Fruit fly (Drosophila melanogaster) whole organism, embryonic: Measurements from ENCODE around the gene CG1764.

Experiments used
- BEAF-32 ChIP-seq: fragments of 200-800 bp; sonication (Bioruptor generic); optimal IDR thresholded peaks from 3 replicates; lab custom pipeline; 2017; ENCODE audit warnings: missing biosample characterization, missing genetic modification characterization, mild to moderate bottlenecking, moderate library complexity, missing genetic modification reagents
- CG10147 ChIP-seq: fragments of 200-800 bp; sonication (Bioruptor generic); optimal IDR thresholded peaks from 2 replicates; lab custom pipeline; 2019; ENCODE audit warnings: missing biosample characterization, mild to moderate bottlenecking, missing genetic modification characterization, moderate library complexity
- CG11504 ChIP-seq: fragments of 200-800 bp; sonication (Bioruptor generic); optimal IDR thresholded peaks from 3 replicates; lab custom pipeline; 2019; ENCODE audit warnings: missing biosample characterization, mild to moderate bottlenecking, missing genetic modification characterization, moderate library complexity
- CG12104 ChIP-seq: fragments of 200-800 bp; sonication (Bioruptor generic); optimal IDR thresholded peaks from 3 replicates; lab custom pipeline; 2016; ENCODE audit warnings: missing biosample characterization, missing genetic modification characterization
- CG13287 ChIP-seq: fragments of 200-800 bp; sonication (Bioruptor generic); IDR thresholded peaks from 2 replicates; pipeline ENCODE4 v1.3.6; 2022; ENCODE audit warnings: missing biosample characterization, missing genetic modification characterization; ENCODE audit not compliant: partially characterized antibody
- CG13424 ChIP-seq: fragments of 200-800 bp; sonication (Bioruptor generic); optimal IDR thresholded peaks from 2 replicates; lab custom pipeline; 2019; ENCODE audit warnings: missing biosample characterization, mild to moderate bottlenecking, missing genetic modification characterization, moderate library complexity
- CG14710 ChIP-seq: fragments of 200-800 bp; sonication (Bioruptor generic); optimal IDR thresholded peaks from 3 replicates; lab custom pipeline; 2019; ENCODE audit warnings: missing biosample characterization, mild to moderate bottlenecking, missing genetic modification characterization, moderate library complexity
- CG17361 ChIP-seq: fragments of 200-800 bp; sonication (Bioruptor generic); IDR thresholded peaks from 3 replicates; pipeline ENCODE4 v1.3.6; 2022; ENCODE audit warnings: missing biosample characterization, missing genetic modification characterization
- CG18262 ChIP-seq: fragments of 200-800 bp; optimal IDR thresholded peaks from 3 replicates; lab custom pipeline; 2019; ENCODE audit warnings: missing biosample characterization, mild to moderate bottlenecking, missing genetic modification characterization, moderate library complexity
- CG18619 ChIP-seq: fragments of 200-800 bp; sonication (Bioruptor generic); optimal IDR thresholded peaks from 3 replicates; lab custom pipeline; 2017; ENCODE audit warnings: missing biosample characterization, mild to moderate bottlenecking, missing genetic modification characterization
- CG2678 ChIP-seq: fragments of 200-800 bp; sonication (Bioruptor generic); optimal IDR thresholded peaks from 3 replicates; lab custom pipeline; 2019; ENCODE audit warnings: missing biosample characterization, mild to moderate bottlenecking, missing genetic modification characterization, moderate library complexity
- CG32532 ChIP-seq: fragments of 200-800 bp; sonication (Bioruptor generic); IDR thresholded peaks from 2 replicates; pipeline ENCODE4 v1.3.6; 2022; ENCODE audit warnings: missing biosample characterization, missing genetic modification characterization
- CG3281 ChIP-seq: fragments of 200-800 bp; sonication (Bioruptor generic); optimal IDR thresholded peaks from 3 replicates; lab custom pipeline; 2017; ENCODE audit warnings: missing biosample characterization, mild to moderate bottlenecking, missing genetic modification characterization
- CG34376 ChIP-seq: fragments of 200-800 bp; sonication (Bioruptor generic); optimal IDR thresholded peaks from 2 replicates; lab custom pipeline; 2018; ENCODE audit warnings: missing biosample characterization, mild to moderate bottlenecking, missing genetic modification characterization
- CG6689 ChIP-seq: fragments of 200-800 bp; sonication (Bioruptor generic); IDR thresholded peaks from 2 replicates; pipeline ENCODE4 v1.3.6; 2022; ENCODE audit warnings: missing biosample characterization, missing genetic modification characterization
- CG6854 ChIP-seq: fragments of 200-800 bp; sonication (Bioruptor generic); optimal IDR thresholded peaks from 3 replicates; lab custom pipeline; 2017; ENCODE audit warnings: missing biosample characterization, mild to moderate bottlenecking, missing genetic modification characterization
- CG8281 ChIP-seq: fragments of 200-800 bp; sonication (Bioruptor generic); optimal IDR thresholded peaks from 2 replicates; lab custom pipeline; 2018; ENCODE audit warnings: missing biosample characterization, mild to moderate bottlenecking, missing genetic modification characterization, moderate library complexity
- CG8290 ChIP-seq, 3 experiments: fragments of 200-800 bp; sonication (Bioruptor generic); optimal IDR thresholded peaks; 2 replicates each; lab custom pipeline; 2016 to 2019; ENCODE audit warnings: missing biosample characterization in 3 of 3, missing genetic modification characterization in 3 of 3, mild to moderate bottlenecking in 2 of 3, moderate library complexity in 1 of 3
- CG9727 ChIP-seq: fragments of 200-800 bp; sonication (Bioruptor generic); optimal IDR thresholded peaks from 3 replicates; lab custom pipeline; 2017; ENCODE audit warnings: missing biosample characterization, mild to moderate bottlenecking, missing genetic modification characterization
- CG9817 ChIP-seq: fragments of 200-800 bp; sonication (Bioruptor generic); optimal IDR thresholded peaks from 2 replicates; lab custom pipeline; 2018; ENCODE audit warnings: missing biosample characterization, mild to moderate bottlenecking, missing genetic modification characterization, moderate library complexity
- CoRest ChIP-seq: fragments of 200-800 bp; sonication (Bioruptor generic); optimal IDR thresholded peaks from 3 replicates; lab custom pipeline; 2018; ENCODE audit warnings: missing biosample characterization, mild to moderate bottlenecking, missing genetic modification characterization, moderate library complexity
- Dek ChIP-seq: fragments of 200-800 bp; sonication (Bioruptor generic); optimal IDR thresholded peaks from 3 replicates; lab custom pipeline; 2019; ENCODE audit warnings: missing biosample characterization, mild to moderate bottlenecking, missing genetic modification characterization, moderate library complexity
- Dip2 ChIP-seq: fragments of 200-800 bp; sonication (Bioruptor generic); IDR thresholded peaks from 2 replicates; pipeline ENCODE4 v1.3.6; 2022; ENCODE audit warnings: missing biosample characterization, missing genetic modification characterization
- Eip74EF ChIP-seq, 2 experiments: fragments of 200-800 bp in 1 of 2; fragments of >200 bp in 1 of 2; sonication (Bioruptor generic) in 1 of 2; optimal IDR thresholded peaks; 2 replicates each; lab custom pipeline; 2017 to 2019; ENCODE audit warnings: missing biosample characterization in 2 of 2, missing genetic modification characterization in 2 of 2, mild to moderate bottlenecking in 1 of 2, moderate library complexity in 1 of 2
- Ets65A ChIP-seq: fragments of 200-800 bp; sonication (Bioruptor generic); peaks from one replicate; lab custom pipeline; 2016; ENCODE audit warnings: missing biosample characterization, missing genetic modification characterization
- Hmr ChIP-seq: fragments of 200-800 bp; sonication (Bioruptor generic); optimal IDR thresholded peaks from 3 replicates; lab custom pipeline; 2017; ENCODE audit warnings: mild to moderate bottlenecking, missing biosample characterization, missing genetic modification reagents, missing genetic modification characterization
- Hsf ChIP-seq: fragments of 200-800 bp; sonication (Bioruptor generic); optimal IDR thresholded peaks from 3 replicates; lab custom pipeline; 2016; ENCODE audit warnings: missing biosample characterization, missing genetic modification characterization
- Meics ChIP-seq: fragments of 200-800 bp; sonication (Bioruptor generic); optimal IDR thresholded peaks from 2 replicates; lab custom pipeline; 2017; ENCODE audit warnings: missing biosample characterization, mild to moderate bottlenecking, missing genetic modification characterization
- Mrtf ChIP-seq: fragments of 200-800 bp; sonication (Bioruptor generic); IDR thresholded peaks from 3 replicates; pipeline ENCODE4 v1.3.6; 2022; ENCODE audit warnings: missing biosample characterization, missing genetic modification characterization
- PHDP ChIP-seq: fragments of 200-800 bp; sonication (Bioruptor generic); optimal IDR thresholded peaks from 3 replicates; lab custom pipeline; 2018; ENCODE audit warnings: missing biosample characterization, mild to moderate bottlenecking, missing genetic modification characterization, moderate library complexity
- Sox100B ChIP-seq: fragments of 200-800 bp; sonication (Bioruptor generic); optimal IDR thresholded peaks from 3 replicates; lab custom pipeline; 2018; ENCODE audit warnings: missing biosample characterization, mild to moderate bottlenecking, missing genetic modification characterization
- Ssrp ChIP-seq: fragments of 200-800 bp; sonication (Bioruptor generic); optimal IDR thresholded peaks from 2 replicates; lab custom pipeline; 2018; ENCODE audit warnings: missing biosample characterization, mild to moderate bottlenecking, missing genetic modification characterization, moderate library complexity
- Trl ChIP-seq, 3 experiments: fragments of >200 bp in 2 of 3; fragments of 200-800 bp in 1 of 3; sonication (Bioruptor generic) in 1 of 3; optimal IDR thresholded peaks; 2 replicates in 1 of 3; 3 replicates in 2 of 3; lab custom pipeline; 2016 to 2017; ENCODE audit warnings: missing biosample characterization in 1 of 3, missing genetic modification characterization in 1 of 3
- Vsx1 ChIP-seq: fragments of 200-800 bp; sonication (Bioruptor generic); optimal IDR thresholded peaks from 2 replicates; lab custom pipeline; 2017; ENCODE audit warnings: missing biosample characterization, mild to moderate bottlenecking, missing genetic modification characterization, missing genetic modification reagents
- Xrp1 ChIP-seq: fragments of 200-800 bp; sonication (Bioruptor generic); IDR thresholded peaks from 2 replicates; pipeline ENCODE4 v1.3.6; 2022; ENCODE audit warnings: missing biosample characterization, missing genetic modification characterization
- amos ChIP-seq: fragments of 200-800 bp; sonication (Bioruptor generic); IDR thresholded peaks from 2 replicates; pipeline ENCODE4 v1.3.6; 2022; ENCODE audit warnings: missing biosample characterization, missing genetic modification characterization; ENCODE audit not compliant: partially characterized antibody
- crc ChIP-seq: fragments of 200-800 bp; sonication (Bioruptor generic); optimal IDR thresholded peaks from 2 replicates; lab custom pipeline; 2016; ENCODE audit warnings: missing biosample characterization, missing genetic modification characterization
- dmrt99B ChIP-seq: fragments of 200-800 bp; sonication (Bioruptor generic); optimal IDR thresholded peaks from 2 replicates; lab custom pipeline; 2018; ENCODE audit warnings: missing biosample characterization, mild to moderate bottlenecking, missing genetic modification characterization, moderate library complexity
- dpn ChIP-seq, 2 experiments: fragments of 200-800 bp; sonication (Bioruptor generic); optimal IDR thresholded peaks; 3 replicates each; lab custom pipeline; 2016; ENCODE audit warnings: missing biosample characterization in 2 of 2, missing genetic modification characterization in 2 of 2
- jumu ChIP-seq: fragments of 200-800 bp; sonication (Bioruptor generic); optimal IDR thresholded peaks from 3 replicates; lab custom pipeline; 2016; ENCODE audit warnings: missing biosample characterization, missing genetic modification characterization
- mam ChIP-seq: fragments of 200-800 bp; sonication (Bioruptor generic); optimal IDR thresholded peaks from 3 replicates; lab custom pipeline; 2016; ENCODE audit warnings: missing biosample characterization, missing genetic modification characterization
- nom ChIP-seq: fragments of 200-800 bp; sonication (Bioruptor generic); optimal IDR thresholded peaks from 2 replicates; lab custom pipeline; 2017; ENCODE audit warnings: missing biosample characterization, missing genetic modification characterization, mild to moderate bottlenecking, moderate library complexity, missing genetic modification reagents
- odd ChIP-seq: fragments of 200-800 bp; sonication (Bioruptor generic); optimal IDR thresholded peaks from 2 replicates; lab custom pipeline; 2017; ENCODE audit warnings: missing biosample characterization, mild to moderate bottlenecking, missing genetic modification characterization
- pho ChIP-seq: fragments of 200-800 bp; sonication (Bioruptor generic); optimal IDR thresholded peaks from 2 replicates; lab custom pipeline; 2016; ENCODE audit warnings: missing biosample characterization, missing genetic modification characterization
- prd ChIP-seq, 3 experiments: fragments of >200 bp in 2 of 3; fragments of 200-800 bp in 1 of 3; sonication (Bioruptor generic) in 1 of 3; optimal IDR thresholded peaks in 2 of 3; IDR thresholded peaks in 1 of 3; 2 replicates in 2 of 3; 3 replicates in 1 of 3; pipeline versions ENCODE4 v1.3.6 to Lab custom; 2017 to 2022; ENCODE audit warnings: missing biosample characterization in 1 of 3, missing genetic modification characterization in 1 of 3
- sob ChIP-seq: fragments of 200-800 bp; sonication (Bioruptor generic); IDR thresholded peaks from 2 replicates; pipeline ENCODE4 v1.3.6; 2022; ENCODE audit warnings: missing biosample characterization, missing genetic modification characterization

The CG1764 gene

DNA sequence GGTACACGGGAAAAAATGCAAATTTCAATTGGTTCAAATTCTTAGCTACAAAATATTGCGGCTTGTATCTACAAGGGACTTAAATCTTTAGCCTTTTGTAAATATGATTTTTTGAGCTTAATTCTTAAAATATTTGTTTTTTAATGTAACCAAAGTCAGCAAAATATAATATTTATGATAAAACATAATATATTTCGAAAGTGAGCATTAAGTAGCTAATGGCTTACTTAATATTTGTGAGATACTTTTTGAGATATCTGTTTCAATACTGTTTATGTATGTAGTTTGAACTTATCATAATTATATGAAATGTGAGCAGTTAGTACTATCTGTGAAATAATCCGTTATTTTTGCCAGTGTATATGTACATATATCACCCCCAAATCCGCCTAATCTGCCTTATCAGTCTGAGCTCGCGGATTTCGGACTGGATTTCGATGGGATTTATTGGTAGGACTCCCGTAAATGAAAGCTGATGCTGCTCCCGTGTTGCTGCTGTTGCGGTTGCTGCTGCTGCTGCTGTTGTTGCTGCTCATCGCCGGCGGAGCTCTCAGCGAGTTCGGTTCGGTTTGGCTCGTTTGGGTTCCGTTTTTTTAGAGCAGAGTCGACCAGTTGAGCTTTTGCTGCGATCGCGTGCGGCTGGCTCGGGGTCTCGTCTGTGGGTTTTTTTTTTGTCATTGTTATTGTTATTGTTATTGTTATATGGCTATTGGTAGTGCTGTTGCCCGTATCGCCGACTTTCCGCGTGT lies 18.7 kb upstream of the CG1764 start (continued):
- no peak for TF ChIP-seq Mrtf
- TF ChIP-seq CoRest (tag; lab: Kevin White, UChicago), result peak; percentile 66
- no peak for TF ChIP-seq Xrp1
- TF ChIP-seq Ssrp (tag; lab: Kevin White, UChicago), result peak; percentile 17
- TF ChIP-seq nom (GFP tag; lab: Kevin White, UChicago), result peak; percentile 35
- peak; percentile 63 for TF ChIP-seq Hmr (GFP tag; lab: Kevin White, UChicago)
- 0 out of 2 replicates have a peak, but pooled peaks have one; percentile 26 for TF ChIP-seq CG6689 (GFP tag; lab: Robert Waterston, UW)
- peak; percentile 49 for TF ChIP-seq PHDP (tag; lab: Kevin White, UChicago)
- TF ChIP-seq Hsf (GFP tag; lab: Kevin White, UChicago), result no peak
- peak; percentile 48 for TF ChIP-seq CG18262 (tag; lab: Kevin White, UChicago)
- no peak for TF ChIP-seq CG8281
- peak; percentile 70 for TF ChIP-seq CG2678 (tag; lab: Kevin White, UChicago)
- peak; percentile 51; the same call in 1 of the 2 replicates for TF ChIP-seq CG32532 (GFP tag; lab: Robert Waterston, UW)
- peak; percentile 49 for TF ChIP-seq Dek (tag; lab: Kevin White, UChicago)
- TF ChIP-seq CG34376 (GFP tag; lab: Kevin White, UChicago), result peak; percentile 39
- TF ChIP-seq sob (GFP tag; lab: Robert Waterston, UW), result peak; percentile 40; the same call in 1 of the 2 replicates
- peak; percentile 33; the same call in 1 of the 2 replicates for TF ChIP-seq CG13287 (GFP tag; lab: Robert Waterston, UW)
- peak; percentile 56 for TF ChIP-seq dmrt99B
- TF ChIP-seq Meics, result peak; percentile 54
- peak; percentile 36 for TF ChIP-seq CG12104 (GFP tag; lab: Kevin White, UChicago)
- peak; percentile 25 for TF ChIP-seq CG9817 (tag; lab: Kevin White, UChicago)
- TF ChIP-seq mam (GFP tag; lab: Kevin White, UChicago), result peak; percentile 33
- no peak for TF ChIP-seq CG8290 (GFP tag; optimal IDR thresholded peaks at IDR 0.05; lab: Kevin White, UChicago)
- TF ChIP-seq CG8290 (tag; optimal IDR thresholded peaks at IDR 0.05; lab: Kevin White, UChicago), result peak in 1 of 2 experiments; percentile 12
- TF ChIP-seq Sox100B (GFP tag; lab: Kevin White, UChicago), result peak; percentile 43
- no peak for TF ChIP-seq BEAF-32 (GFP tag; lab: Kevin White, UChicago)
- peak; percentile 28 for TF ChIP-seq CG10147
- no peak for TF ChIP-seq prd (optimal IDR thresholded peaks at IDR 0.05; lab: Kevin White, UChicago)
- peak; percentile 49; the same call in 2 of the 3 replicates for TF ChIP-seq prd (GFP tag; IDR thresholded peaks at IDR 0.05; lab: Robert Waterston, UW)
- peak; percentile 17 for TF ChIP-seq odd
- peak; percentile 58 for TF ChIP-seq CG11504
- peak; percentile 22 for TF ChIP-seq pho (GFP tag; lab: Kevin White, UChicago)
- peak; percentile 43 for TF ChIP-seq Ets65A (GFP tag; lab: Kevin White, UChicago)
- peak; percentile 70 for TF ChIP-seq CG3281 (GFP tag; lab: Kevin White, UChicago)
- peak; percentile 30 for TF ChIP-seq CG6854 (GFP tag; lab: Kevin White, UChicago)
- no peak for TF ChIP-seq crc (GFP tag; lab: Kevin White, UChicago)
- TF ChIP-seq Dip2 (GFP tag; lab: Robert Waterston, UW), result no peak
- TF ChIP-seq amos, result no peak
- TF ChIP-seq CG13424, result peak; percentile 9
- no peak for TF ChIP-seq jumu
- peak; percentile 16 for TF ChIP-seq CG18619 (GFP tag; lab: Kevin White, UChicago)
- TF ChIP-seq CG17361 (GFP tag; lab: Robert Waterston, UW), result peak; percentile 68; the same call in 2 of the 3 replicates
- peak; percentile 9 for TF ChIP-seq CG14710 (tag; lab: Kevin White, UChicago)
- TF ChIP-seq CG9727 (GFP tag; lab: Kevin White, UChicago), result peak; percentile 53
- no peak for TF ChIP-seq Vsx1 (GFP tag; lab: Kevin White, UChicago)
- peak in 1 of 2 experiments; percentile 25 for TF ChIP-seq dpn (GFP tag; optimal IDR thresholded peaks at IDR 0.05; lab: Kevin White, UChicago)
- peak in 1 of 2 experiments; percentile 35 for TF ChIP-seq Eip74EF (GFP tag; optimal IDR thresholded peaks at IDR 0.05; lab: Kevin White, UChicago)
- TF ChIP-seq Trl (optimal IDR thresholded peaks at IDR 0.05; lab: Kevin White, UChicago), result peak in 1 of 2 experiments; percentile 23
- TF ChIP-seq Trl (GFP tag; optimal IDR thresholded peaks at IDR 0.05; lab: Kevin White, UChicago), result no peak
